Worm (Caenorhabditis elegans): Measurements from ENCODE around the gene T04F3.3.

The T04F3.3 gene

DNA sequence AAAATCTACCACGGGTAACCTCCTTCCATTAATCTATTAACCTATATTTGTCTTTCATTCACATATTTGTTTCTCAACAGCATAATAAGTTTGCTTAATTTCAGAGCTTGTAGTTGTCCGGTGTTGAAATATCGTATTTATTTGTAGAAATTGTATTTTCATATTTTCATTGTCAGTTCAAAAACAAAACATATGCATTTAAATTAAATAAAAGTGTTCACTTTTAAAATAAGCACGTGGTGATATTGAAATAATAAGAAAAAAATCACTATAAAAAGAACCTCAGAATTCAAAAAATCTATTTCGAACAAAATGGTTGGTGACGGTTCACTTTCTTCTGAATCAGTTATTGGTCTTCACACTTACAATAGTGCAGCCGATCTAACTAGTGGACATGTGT lies at the start of gene T04F3.3:
Gene T04F3.3 (plus strand): TSS at position 301 of the 400 bp plus-strand sequence.
- TF ChIP-seq unc-62 (GFP tag; optimal IDR thresholded peaks at IDR 0.05), result no peak

ce11 chrV:11711751-11712150 lies 47.0 kb upstream of the T04F3.3 start:
- no peak for TF ChIP-seq unc-62 (GFP tag; optimal IDR thresholded peaks at IDR 0.05)

DNA sequence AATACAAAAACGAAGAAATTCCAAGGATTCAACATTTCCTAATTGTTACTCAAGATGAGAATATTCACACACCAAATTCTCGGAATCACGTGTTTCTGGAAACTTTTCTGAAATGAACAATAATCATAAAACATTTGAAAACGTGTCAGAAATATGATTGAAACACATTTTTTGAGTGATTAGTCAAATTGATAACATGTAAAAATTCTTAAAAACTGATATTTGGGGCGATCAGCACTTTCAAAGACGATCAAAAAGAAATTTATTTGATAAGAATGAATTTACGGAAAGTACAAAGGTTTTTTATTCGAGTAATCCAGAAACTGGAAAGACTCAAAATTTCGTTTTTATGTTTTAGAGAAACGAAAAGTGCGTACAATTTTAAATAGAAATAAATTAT lies 42.9 kb upstream of the T04F3.3 start, which contains the start of gene tre-3:
Gene tre-3 (minus strand): TSS at position 107 of the 400 bp plus-strand sequence.
- no peak for TF ChIP-seq unc-62 (GFP tag; optimal IDR thresholded peaks at IDR 0.05)

ce11 chrV:11716930-11717329 lies 41.8 kb upstream of the T04F3.3 start:
- TF ChIP-seq unc-62 (GFP tag; optimal IDR thresholded peaks at IDR 0.05), result no peak

DNA sequence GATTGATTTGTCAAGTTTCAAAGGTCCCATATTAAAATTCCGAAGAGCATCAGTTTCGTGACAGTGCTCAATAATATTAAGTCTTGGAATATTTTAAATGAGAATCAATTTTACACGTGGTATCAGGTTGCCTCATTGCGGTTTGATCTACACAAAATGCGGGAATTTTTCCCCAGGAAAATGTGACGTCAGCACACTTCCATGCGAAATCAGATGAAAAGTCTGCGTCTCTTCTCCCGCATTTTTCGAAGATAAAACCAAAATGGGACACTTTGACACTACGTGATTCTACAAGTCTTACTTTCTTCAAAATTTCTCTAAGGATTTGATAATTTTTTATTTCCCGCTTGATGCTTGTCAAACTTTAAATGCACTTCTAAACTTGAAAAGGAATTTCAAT lies 35.9 kb upstream of the T04F3.3 start:
- TF ChIP-seq unc-62 (GFP tag; optimal IDR thresholded peaks at IDR 0.05), result no peak

DNA sequence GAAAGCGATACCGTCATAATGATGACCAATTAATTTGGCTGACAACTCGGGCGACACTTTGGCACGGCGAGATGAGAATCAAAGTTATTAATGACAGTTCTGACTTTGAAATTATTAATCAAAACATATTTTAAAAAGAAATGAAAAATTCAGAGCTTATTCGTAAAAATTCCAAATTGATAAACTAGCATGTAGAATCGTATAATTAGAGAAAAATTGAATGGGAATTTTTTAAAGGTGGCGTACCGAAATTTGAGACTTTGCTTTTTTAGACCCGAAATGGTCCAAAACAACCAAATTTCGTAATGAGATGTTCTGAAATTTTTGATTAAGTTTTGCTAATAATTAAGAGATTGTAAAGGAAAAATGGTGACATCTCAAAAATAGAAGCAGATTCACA lies 32.8 kb upstream of the T04F3.3 start, which contains the start of gene daf-11:
Gene daf-11 (minus strand): TSS at position 101 of the 400 bp plus-strand sequence.
- TF ChIP-seq unc-62 (GFP tag; optimal IDR thresholded peaks at IDR 0.05), result no peak

ce11 chrV:11730060-11730459 lies 28.7 kb upstream of the T04F3.3 start, which contains the start of gene rhr-2:
Gene rhr-2, minus strand, starts transcription at chrV:11730160.
- TF ChIP-seq unc-62 (GFP tag; optimal IDR thresholded peaks at IDR 0.05), result no peak

DNA sequence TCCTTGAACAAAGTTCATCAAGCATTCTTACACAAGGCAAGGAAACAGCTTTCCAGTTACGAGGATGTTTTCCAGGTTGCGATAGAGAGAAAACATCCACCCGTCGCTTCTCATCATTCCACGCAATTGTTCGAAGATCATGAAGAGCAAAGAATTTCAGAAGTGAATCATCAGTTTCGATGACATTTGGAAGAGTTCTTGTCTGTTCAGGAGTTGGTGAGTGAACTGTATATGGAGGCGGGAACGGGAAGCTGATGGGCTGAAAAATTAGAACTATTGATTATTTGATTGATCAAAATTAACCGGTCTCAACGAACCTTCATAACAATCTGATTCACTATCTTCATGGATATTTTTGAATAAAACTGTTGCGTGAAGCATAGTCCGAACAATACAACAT lies 26.7 kb upstream of the T04F3.3 start:
- TF ChIP-seq unc-62 (GFP tag; optimal IDR thresholded peaks at IDR 0.05), result no peak

- TF ChIP-seq unc-62 (GFP tag; optimal IDR thresholded peaks at IDR 0.05), result no peak
These were observed 25.3 kb upstream of the T04F3.3 start, which contains the start of gene npp-22 for ce11 chrV:11733460-11733859. Gene npp-22, minus strand, starts transcription at chrV:11733472.

DNA sequence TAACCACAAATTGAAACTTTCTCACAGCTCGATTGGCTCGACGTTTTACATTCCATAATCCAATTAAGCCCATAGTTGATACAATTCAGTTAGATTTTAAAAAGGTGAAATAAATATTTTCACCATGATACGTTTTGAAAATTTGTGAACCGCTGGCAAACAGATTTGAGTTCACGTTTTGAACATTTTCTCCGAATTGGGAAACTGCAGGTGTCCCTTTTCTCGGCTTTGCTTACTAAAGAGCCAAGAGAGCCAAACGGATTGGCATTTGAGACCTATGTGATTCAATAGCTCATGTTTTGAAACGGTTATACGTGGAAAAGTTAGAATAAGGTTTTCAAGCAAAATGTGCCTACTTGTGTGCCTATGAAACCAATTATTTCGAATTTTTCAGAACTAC lies 21.8 kb upstream of the T04F3.3 start, which contains the start of gene spe-42:
Gene spe-42 (minus strand): TSS at position 101 of the 400 bp plus-strand sequence.
- no peak for TF ChIP-seq unc-62 (GFP tag; optimal IDR thresholded peaks at IDR 0.05)

DNA sequence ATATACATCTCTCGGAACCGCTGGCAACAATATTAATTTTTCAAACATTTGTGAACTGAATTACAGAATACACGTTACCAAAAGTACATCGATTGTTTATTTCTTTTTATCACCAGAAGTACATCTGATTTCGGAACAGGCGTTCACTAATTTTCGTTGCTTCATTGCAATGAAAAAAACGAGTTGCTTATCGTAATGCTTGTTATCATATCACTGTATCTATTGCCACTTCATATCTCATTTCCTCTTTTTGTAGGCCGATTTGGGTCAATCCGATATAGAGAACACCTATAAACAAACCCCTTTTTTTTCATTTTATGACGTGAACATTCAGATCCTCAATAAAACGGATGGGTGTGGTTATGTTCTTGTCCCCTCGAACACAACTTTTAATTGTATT lies 21.4 kb upstream of the T04F3.3 start:
- no peak for TF ChIP-seq unc-62 (GFP tag; optimal IDR thresholded peaks at IDR 0.05)

DNA sequence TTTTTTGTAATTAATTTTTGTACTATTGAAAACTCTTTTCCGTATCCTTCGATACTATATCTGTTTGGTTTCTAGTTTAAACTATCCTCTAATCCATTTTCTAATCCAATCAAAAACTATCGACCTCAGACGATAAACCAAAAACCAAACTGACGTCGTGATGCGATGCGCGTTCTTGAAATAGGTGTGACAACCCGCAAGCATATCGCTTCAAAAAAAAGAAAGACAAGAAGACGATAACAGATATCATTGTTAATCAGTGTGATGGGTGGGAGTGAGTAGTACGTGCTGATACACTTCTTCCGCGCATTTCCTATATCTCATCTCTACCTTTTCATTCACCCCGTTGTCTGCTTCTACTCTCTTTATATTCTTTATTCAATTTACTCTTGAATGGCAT lies 18.9 kb upstream of the T04F3.3 start, which contains the start of gene T04F3.1:
Gene T04F3.1 (plus strand): TSS at position 246 of the 400 bp plus-strand sequence.
- TF ChIP-seq unc-62 (GFP tag; optimal IDR thresholded peaks at IDR 0.05), result no peak

- no peak for TF ChIP-seq unc-62 (GFP tag; optimal IDR thresholded peaks at IDR 0.05)
These were observed 17.7 kb upstream of the T04F3.3 start for ce11 chrV:11741078-11741477.

ce11 chrV:11751480-11751879 lies 7.3 kb upstream of the T04F3.3 start:
- no peak for TF ChIP-seq unc-62 (GFP tag; optimal IDR thresholded peaks at IDR 0.05)

DNA sequence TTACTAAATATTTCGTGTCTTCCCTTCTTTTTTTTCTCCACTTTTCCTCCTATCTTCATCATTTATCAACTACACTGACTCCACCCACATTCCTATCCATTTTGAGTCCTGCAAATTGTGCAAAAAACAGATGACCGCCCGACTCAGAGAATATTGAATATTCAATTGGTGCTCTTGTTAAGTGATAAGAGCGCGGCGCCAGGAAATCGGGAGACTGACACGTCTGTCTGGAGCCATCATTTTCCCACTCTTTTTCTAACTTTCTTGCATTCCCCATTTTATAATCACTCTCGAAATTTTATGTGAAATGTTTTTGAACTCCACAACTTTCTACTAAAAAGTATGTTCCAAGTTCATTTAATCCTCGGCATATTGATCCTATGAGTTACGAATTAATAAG lies 2.9 kb upstream of the T04F3.3 start:
- TF ChIP-seq unc-62 (GFP tag; optimal IDR thresholded peaks at IDR 0.05), result no peak

- no peak for TF ChIP-seq unc-62 (GFP tag; optimal IDR thresholded peaks at IDR 0.05)
These were observed 1.4 kb upstream of the T04F3.3 start, which contains the start of gene smoc-1 for ce11 chrV:11757358-11757757. Gene smoc-1, plus strand, starts transcription at chrV:11757658.

- no peak for TF ChIP-seq unc-62 (GFP tag; optimal IDR thresholded peaks at IDR 0.05)
These were observed 1.6 kb downstream of the T04F3.3 start, which contains the start of gene T04F3.5 for ce11 chrV:11760371-11760770. Gene T04F3.5, plus strand, starts transcription at chrV:11760671.

DNA sequence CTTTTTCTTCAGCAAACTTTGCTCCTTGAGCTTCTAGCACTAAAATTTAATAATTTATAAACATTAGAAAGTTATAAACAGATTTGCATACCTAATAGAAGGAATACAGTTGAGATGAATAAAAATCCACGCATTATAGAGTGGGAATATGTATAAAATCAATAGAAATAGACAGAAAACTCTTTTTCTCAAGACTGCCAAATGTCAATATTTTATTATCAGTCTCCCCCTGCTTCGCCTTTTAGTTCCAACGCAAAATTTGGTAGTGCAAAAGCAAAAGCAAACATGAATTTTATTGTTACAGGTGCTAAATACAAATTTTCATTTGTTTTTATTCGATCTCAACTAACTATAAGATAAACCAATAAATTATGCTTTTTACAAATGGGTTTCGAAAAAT lies 4.1 kb downstream of the T04F3.3 start, which contains the start of gene T04F3.4:
Gene T04F3.4 (minus strand): TSS at position 187 of the 400 bp plus-strand sequence.
- TF ChIP-seq unc-62 (GFP tag; optimal IDR thresholded peaks at IDR 0.05), result no peak
